Worm (Caenorhabditis elegans): ENCODE measurements around the gene htz-1.

DNA sequence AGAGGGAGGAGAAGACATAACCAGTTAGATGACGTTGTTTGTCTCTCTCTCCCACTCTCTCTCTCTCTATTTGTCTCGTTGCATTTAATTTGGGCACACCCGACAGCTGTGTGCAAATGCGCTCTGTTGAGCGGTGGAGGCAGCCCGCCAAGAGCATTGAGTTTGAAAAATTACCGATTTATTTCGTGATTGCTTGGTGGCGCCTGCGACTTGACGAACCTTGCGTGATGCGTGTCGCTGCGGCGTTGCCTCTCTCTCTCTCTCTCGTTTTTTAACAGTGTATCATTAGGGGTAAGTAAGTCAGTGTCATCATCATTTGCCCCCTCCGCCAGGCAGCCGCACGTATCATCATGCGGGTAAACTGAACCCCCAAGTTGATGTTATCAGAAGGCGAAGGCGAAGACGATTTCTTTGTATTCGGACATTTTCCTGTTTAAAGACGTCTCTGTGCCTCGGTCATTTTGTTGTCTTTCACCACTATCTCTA lies 39.9 kb upstream of the htz-1 start:
- TF ChIP-seq snpc-1.1 (tag; optimal IDR thresholded peaks at IDR 0.05; ENCODE audit: insufficient read depth): no peak
- TF ChIP-seq fkh-3 (tag; optimal IDR thresholded peaks at IDR 0.05): no peak
- TF ChIP-seq akir-1 (GFP tag; optimal IDR thresholded peaks at IDR 0.05): peak; percentile 62
- TF ChIP-seq nhr-80 (tag; optimal IDR thresholded peaks at IDR 0.05): peak; percentile 91
- no peak for TF ChIP-seq bed-2 (GFP tag; IDR thresholded peaks at IDR 0.05)
- TF ChIP-seq dpl-1 (GFP tag; optimal IDR thresholded peaks at IDR 0.05): no peak
- peak; percentile 53 for TF ChIP-seq lin-40 (tag; optimal IDR thresholded peaks at IDR 0.05)
- no peak for TF ChIP-seq T26A5.8 (tag; optimal IDR thresholded peaks at IDR 0.05)
- TF ChIP-seq madf-3 (GFP tag; IDR thresholded peaks at IDR 0.05): no peak
- no peak for TF ChIP-seq F57A8.1 (GFP tag; optimal IDR thresholded peaks at IDR 0.05)
